Fruit fly (Drosophila melanogaster): Measurements from ENCODE around the gene CG13114.

Gene CG13114

dm6 chr2L:9585942-9586341 is 40.3 kb downstream of the CG13114 start:
- TF ChIP-seq CTCF (optimal IDR thresholded peaks at IDR 0.05) (no peak), CG8478 (optimal IDR thresholded peaks at IDR 0.05) (no peak)

dm6 chr2L:9589176-9589575 is 43.6 kb downstream of the CG13114 start, which contains the start of gene CG3841:
CG3841 (plus strand) TSS chr2L:9589476.
- TF ChIP-seq CTCF (optimal IDR thresholded peaks at IDR 0.05) (no peak), CG8478 (optimal IDR thresholded peaks at IDR 0.05) (no peak)

DNA sequence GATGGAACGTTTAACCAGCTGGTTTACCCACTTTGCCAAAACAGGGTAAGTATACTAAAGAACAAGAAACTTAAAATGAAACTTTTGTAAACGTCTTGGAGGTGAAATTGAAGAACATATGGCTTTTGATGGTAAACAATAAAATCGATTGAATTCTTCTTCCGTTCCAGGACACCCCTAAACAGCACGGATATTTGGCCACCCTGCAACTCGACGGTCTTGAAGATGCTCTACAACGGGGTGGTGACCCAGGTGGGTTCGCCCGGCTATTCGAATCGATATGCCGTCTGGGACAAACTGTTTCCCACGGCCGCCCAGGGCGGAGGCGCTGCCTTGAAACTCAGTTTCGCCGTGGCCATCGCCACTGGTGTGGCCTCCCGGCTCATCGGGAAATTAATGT is 45.5 kb downstream of the CG13114 start:
- TF ChIP-seq CTCF (optimal IDR thresholded peaks at IDR 0.05): no peak
- TF ChIP-seq CG8478 (optimal IDR thresholded peaks at IDR 0.05): no peak

dm6 chr2L:9594625-9595300 is 49.2 kb downstream of the CG13114 start:
- no peak for TF ChIP-seq CG8478 (optimal IDR thresholded peaks at IDR 0.05)
- TF ChIP-seq CTCF (optimal IDR thresholded peaks at IDR 0.05): no peak

Measured in S2 (cell line).